Fruit fly (Drosophila melanogaster) whole organism, embryonic: ENCODE results near the gene CG42536.

ENCODE experiments used
- Asciz ChIP-seq: fragments of 200-800 bp; sonication (Bioruptor generic); optimal IDR thresholded peaks from 2 replicates; lab custom pipeline; 2017; ENCODE audit warnings: missing biosample characterization, mild to moderate bottlenecking, missing genetic modification characterization, missing genetic modification reagents
- B-H2 ChIP-seq: fragments of 200-800 bp; sonication (Bioruptor generic); optimal IDR thresholded peaks from 2 replicates; lab custom pipeline; 2018; ENCODE audit warnings: missing biosample characterization, mild to moderate bottlenecking, missing genetic modification characterization
- C15 ChIP-seq: fragments of 200-800 bp; sonication (Bioruptor generic); IDR thresholded peaks from 3 replicates; pipeline ENCODE4 v1.3.6; 2022; ENCODE audit warnings: missing biosample characterization, missing genetic modification characterization
- CG10267 ChIP-seq: fragments of 200-800 bp; sonication (Bioruptor generic); optimal IDR thresholded peaks from 2 replicates; lab custom pipeline; 2018; ENCODE audit warnings: missing biosample characterization, mild to moderate bottlenecking, missing genetic modification characterization, moderate library complexity
- CG10366 ChIP-seq: fragments of 200-800 bp; sonication (Bioruptor generic); IDR thresholded peaks from 2 replicates; pipeline ENCODE4 v1.3.6; 2022; ENCODE audit warnings: missing biosample characterization, missing genetic modification characterization
- CG10462 ChIP-seq: fragments of 200-800 bp; sonication (Bioruptor generic); optimal IDR thresholded peaks from 2 replicates; lab custom pipeline; 2016; ENCODE audit warnings: missing biosample characterization, missing genetic modification characterization
- CG11456 ChIP-seq: fragments of 200-800 bp; sonication (Bioruptor generic); IDR thresholded peaks from 3 replicates; pipeline ENCODE4 v1.3.6; 2022; ENCODE audit warnings: missing biosample characterization, missing genetic modification characterization
- CG11696 ChIP-seq: fragments of 200-800 bp; sonication (Bioruptor generic); IDR thresholded peaks from 2 replicates; pipeline ENCODE4 v1.3.6; 2022; ENCODE audit warnings: missing biosample characterization, missing genetic modification characterization
- CG12104 ChIP-seq: fragments of 200-800 bp; sonication (Bioruptor generic); optimal IDR thresholded peaks from 3 replicates; lab custom pipeline; 2016; ENCODE audit warnings: missing biosample characterization, missing genetic modification characterization
- CG17912 ChIP-seq: fragments of 200-800 bp; sonication (Bioruptor generic); optimal IDR thresholded peaks from 2 replicates; lab custom pipeline; 2018; ENCODE audit warnings: missing biosample characterization, mild to moderate bottlenecking, missing genetic modification characterization
- CG31365 ChIP-seq: fragments of 200-800 bp; sonication (Bioruptor generic); optimal IDR thresholded peaks from 2 replicates; lab custom pipeline; 2018; ENCODE audit warnings: missing biosample characterization, mild to moderate bottlenecking, missing genetic modification characterization
- CG31441 ChIP-seq: fragments of 200-800 bp; sonication (Bioruptor generic); IDR thresholded peaks from 2 replicates; pipeline ENCODE4 v1.3.6; 2022; ENCODE audit warnings: missing biosample characterization, missing genetic modification characterization
- CG32532 ChIP-seq: fragments of 200-800 bp; sonication (Bioruptor generic); IDR thresholded peaks from 2 replicates; pipeline ENCODE4 v1.3.6; 2022; ENCODE audit warnings: missing biosample characterization, missing genetic modification characterization
- CG3838 ChIP-seq: fragments of 200-800 bp; sonication (Bioruptor generic); optimal IDR thresholded peaks from 3 replicates; lab custom pipeline; 2016; ENCODE audit warnings: missing biosample characterization, missing genetic modification characterization
- CG4282 ChIP-seq: fragments of 200-800 bp; sonication (Bioruptor generic); optimal IDR thresholded peaks from 2 replicates; lab custom pipeline; 2016; ENCODE audit warnings: missing biosample characterization, missing genetic modification characterization
- CG4617 ChIP-seq: fragments of 200-800 bp; sonication (Bioruptor generic); optimal IDR thresholded peaks from 3 replicates; lab custom pipeline; 2016; ENCODE audit warnings: missing biosample characterization, missing genetic modification characterization, borderline replicate concordance
- CG7357 ChIP-seq: fragments of 200-800 bp; sonication (Bioruptor generic); IDR thresholded peaks from 3 replicates; pipeline ENCODE4 v1.3.6; 2022; ENCODE audit warnings: missing biosample characterization, missing genetic modification characterization
- CG7556 ChIP-seq: fragments of 200-800 bp; sonication (Bioruptor generic); optimal IDR thresholded peaks from 2 replicates; lab custom pipeline; 2017; ENCODE audit warnings: missing biosample characterization, mild to moderate bottlenecking, missing genetic modification characterization
- CG7786 ChIP-seq: fragments of 200-800 bp; sonication (Bioruptor generic); optimal IDR thresholded peaks from 2 replicates; lab custom pipeline; 2016; ENCODE audit warnings: missing biosample characterization, missing genetic modification characterization
- CG7963 ChIP-seq: fragments of 200-800 bp; sonication (Bioruptor generic); IDR thresholded peaks from 3 replicates; pipeline ENCODE4 v1.3.6; 2022; ENCODE audit warnings: missing biosample characterization, missing genetic modification characterization; ENCODE audit not compliant: partially characterized antibody
- CG8944 ChIP-seq: fragments of 200-800 bp; sonication (Bioruptor generic); optimal IDR thresholded peaks from 3 replicates; lab custom pipeline; 2016; ENCODE audit warnings: missing biosample characterization, missing genetic modification characterization
- CTCF ChIP-seq: fragments of 200-800 bp; sonication (Bioruptor generic); optimal IDR thresholded peaks from 2 replicates; lab custom pipeline; 2017; ENCODE audit warnings: missing biosample characterization, mild to moderate bottlenecking, missing genetic modification characterization, moderate library complexity
- Dip2 ChIP-seq: fragments of 200-800 bp; sonication (Bioruptor generic); IDR thresholded peaks from 2 replicates; pipeline ENCODE4 v1.3.6; 2022; ENCODE audit warnings: missing biosample characterization, missing genetic modification characterization
- ERR ChIP-seq: fragments of 200-800 bp; sonication (Bioruptor generic); optimal IDR thresholded peaks from 2 replicates; lab custom pipeline; 2016; ENCODE audit warnings: missing biosample characterization, missing genetic modification characterization
- Ets65A ChIP-seq: fragments of 200-800 bp; sonication (Bioruptor generic); peaks from one replicate; lab custom pipeline; 2016; ENCODE audit warnings: missing biosample characterization, missing genetic modification characterization
- Hr78 ChIP-seq, 2 experiments: fragments of 200-800 bp in 1 of 2; fragments of >200 bp in 1 of 2; sonication (Bioruptor generic) in 1 of 2; optimal IDR thresholded peaks; 2 replicates each; lab custom pipeline; 2017 to 2019; ENCODE audit warnings: missing biosample characterization in 2 of 2, missing genetic modification characterization in 2 of 2, mild to moderate bottlenecking in 1 of 2, moderate library complexity in 1 of 2
- Kr ChIP-seq: fragments of 200-800 bp; sonication (Bioruptor generic); optimal IDR thresholded peaks from 2 replicates; lab custom pipeline; 2017; ENCODE audit warnings: missing biosample characterization, mild to moderate bottlenecking, missing genetic modification characterization
- Lpt ChIP-seq: fragments of >200 bp; optimal IDR thresholded peaks from 2 replicates; lab custom pipeline; 2018; ENCODE audit warnings: missing biosample characterization, missing genetic modification characterization
- Ravus ChIP-seq: fragments of 200-800 bp; sonication (Bioruptor generic); IDR thresholded peaks from 2 replicates; pipeline ENCODE4 v1.3.6; 2022; ENCODE audit warnings: missing biosample characterization, missing genetic modification characterization
- Sox102F ChIP-seq: fragments of 200-800 bp; sonication (Bioruptor generic); optimal IDR thresholded peaks from 2 replicates; lab custom pipeline; 2018; ENCODE audit warnings: missing biosample characterization, mild to moderate bottlenecking, missing genetic modification characterization, moderate library complexity
- ara ChIP-seq: fragments of 200-800 bp; sonication (Bioruptor generic); IDR thresholded peaks from 2 replicates; pipeline ENCODE4 v1.3.6; 2022; ENCODE audit warnings: missing biosample characterization, missing genetic modification characterization
- bsh ChIP-seq, 2 experiments: fragments of 200-800 bp; sonication (Bioruptor generic); optimal IDR thresholded peaks; 2 replicates each; lab custom pipeline; 2017 to 2018; ENCODE audit warnings: mild to moderate bottlenecking in 2 of 2, missing biosample characterization in 2 of 2, missing genetic modification characterization in 2 of 2, moderate library complexity in 1 of 2
- cg ChIP-seq: fragments of 200-800 bp; sonication (Bioruptor generic); optimal IDR thresholded peaks from 3 replicates; lab custom pipeline; 2019; ENCODE audit warnings: missing biosample characterization, mild to moderate bottlenecking, missing genetic modification characterization, moderate library complexity
- chif ChIP-seq, 2 experiments: fragments of 200-800 bp; sonication (Bioruptor generic); optimal IDR thresholded peaks; 3 replicates each; lab custom pipeline; 2016; ENCODE audit warnings: missing biosample characterization in 2 of 2, missing genetic modification characterization in 2 of 2
- da ChIP-seq: fragments of 200-800 bp; sonication (Bioruptor generic); optimal IDR thresholded peaks from 2 replicates; lab custom pipeline; 2016; ENCODE audit warnings: missing biosample characterization, missing genetic modification characterization
- dimm ChIP-seq: fragments of 200-800 bp; sonication (Bioruptor generic); IDR thresholded peaks from 2 replicates; pipeline ENCODE4 v1.3.6; 2022; ENCODE audit warnings: missing biosample characterization, missing genetic modification characterization
- eyg ChIP-seq: fragments of 200-800 bp; sonication (Bioruptor generic); optimal IDR thresholded peaks from 3 replicates; lab custom pipeline; 2016; ENCODE audit warnings: missing biosample characterization, missing genetic modification characterization
- h ChIP-seq: fragments of >200 bp; optimal IDR thresholded peaks from 2 replicates; lab custom pipeline; 2017
- her ChIP-seq: fragments of 200-800 bp; sonication (Bioruptor generic); optimal IDR thresholded peaks from 2 replicates; lab custom pipeline; 2016; ENCODE audit warnings: missing biosample characterization, missing genetic modification characterization
- inv ChIP-seq: fragments of 200-800 bp; sonication (Bioruptor generic); IDR thresholded peaks from 2 replicates; pipeline ENCODE4 v1.3.6; 2022; ENCODE audit warnings: missing biosample characterization, missing genetic modification characterization; ENCODE audit not compliant: partially characterized antibody
- lbe ChIP-seq: fragments of 200-800 bp; sonication (Bioruptor generic); optimal IDR thresholded peaks from 2 replicates; lab custom pipeline; 2016; ENCODE audit warnings: missing biosample characterization, mild to moderate bottlenecking, missing genetic modification characterization
- oc ChIP-seq: fragments of 200-800 bp; sonication (Bioruptor generic); optimal IDR thresholded peaks from 2 replicates; lab custom pipeline; 2018; ENCODE audit warnings: missing biosample characterization, mild to moderate bottlenecking, missing genetic modification characterization, moderate library complexity
- pzg ChIP-seq: fragments of 200-800 bp; sonication (Bioruptor generic); optimal IDR thresholded peaks from 3 replicates; lab custom pipeline; 2018; ENCODE audit warnings: missing biosample characterization, mild to moderate bottlenecking, missing genetic modification characterization, moderate library complexity
- sc ChIP-seq, 3 experiments: fragments of >200 bp in 2 of 3; fragments of 200-800 bp in 1 of 3; sonication (Bioruptor generic) in 1 of 3; optimal IDR thresholded peaks; 2 replicates in 2 of 3; 3 replicates in 1 of 3; lab custom pipeline; 2017; ENCODE audit warnings: mild to moderate bottlenecking in 1 of 3, missing biosample characterization in 1 of 3, missing genetic modification characterization in 1 of 3, missing genetic modification reagents in 1 of 3
- sima ChIP-seq: fragments of 200-800 bp; sonication (Bioruptor generic); optimal IDR thresholded peaks from 2 replicates; lab custom pipeline; 2016; ENCODE audit warnings: missing biosample characterization, missing genetic modification characterization
- slou ChIP-seq: fragments of 200-800 bp; sonication (Bioruptor generic); optimal IDR thresholded peaks from 3 replicates; lab custom pipeline; 2016; ENCODE audit warnings: missing biosample characterization, missing genetic modification characterization
- ssp ChIP-seq: fragments of 200-800 bp; sonication (Bioruptor generic); IDR thresholded peaks from 2 replicates; pipeline ENCODE4 v1.3.6; 2022; ENCODE audit warnings: missing biosample characterization, missing genetic modification characterization
- tap ChIP-seq: fragments of 200-800 bp; optimal IDR thresholded peaks from 3 replicates; lab custom pipeline; 2019; ENCODE audit warnings: missing biosample characterization, mild to moderate bottlenecking, missing genetic modification characterization, moderate library complexity
- vfl ChIP-seq: fragments of 200-800 bp; sonication (Bioruptor generic); optimal IDR thresholded peaks from 2 replicates; lab custom pipeline; 2016; ENCODE audit warnings: missing biosample characterization, missing genetic modification characterization
- wek ChIP-seq: fragments of 200-800 bp; sonication (Bioruptor generic); optimal IDR thresholded peaks from 3 replicates; lab custom pipeline; 2018; ENCODE audit warnings: missing biosample characterization, mild to moderate bottlenecking, missing genetic modification characterization, moderate library complexity
- z ChIP-seq: fragments of 200-800 bp; sonication (Bioruptor generic); IDR thresholded peaks from 3 replicates; pipeline ENCODE4 v1.3.6; 2022; ENCODE audit warnings: missing biosample characterization, missing genetic modification characterization
- zen2 ChIP-seq: fragments of 200-800 bp; sonication (Bioruptor generic); IDR thresholded peaks from 3 replicates; pipeline ENCODE4 v1.3.6; 2022; ENCODE audit warnings: missing biosample characterization, missing genetic modification characterization; ENCODE audit not compliant: partially characterized antibody

Gene CG42536

DNA sequence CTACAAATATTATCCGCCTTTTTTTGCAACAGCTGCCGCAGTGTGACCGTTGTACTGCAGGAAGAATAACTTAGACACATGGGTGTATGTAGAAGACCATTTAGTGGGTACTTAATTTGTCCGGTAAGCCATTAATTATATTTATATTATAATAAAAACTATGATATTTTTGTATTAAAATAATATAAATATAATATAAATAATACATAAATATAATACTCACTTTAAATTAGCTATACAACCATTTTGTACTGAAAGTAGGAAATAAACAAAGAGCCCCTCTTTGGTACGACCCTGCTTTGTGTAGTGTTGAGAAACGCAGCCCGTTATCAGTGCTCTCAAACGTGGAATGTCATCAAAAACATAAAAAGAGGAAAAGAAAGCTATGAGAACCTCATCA lies 8.0 kb upstream of the CG42536 start, which contains the start of gene Cnep1r2 (continued):
- TF ChIP-seq h (lab: Kevin White, UChicago) (no peak), slou (peak; percentile 89), CG7357 (peak; percentile 89), CTCF (GFP tag; lab: Kevin White, UChicago) (peak; percentile 49), C15 (peak; percentile 66; the same call in 2 of the 3 replicates), Ets65A (GFP tag; lab: Kevin White, UChicago) (peak; percentile 98), Hr78 (GFP tag; optimal IDR thresholded peaks at IDR 0.05; lab: Kevin White, UChicago) (no peak), CG4617 (peak; percentile 94), dimm (GFP tag; lab: Robert Waterston, UW) (peak; percentile 76), ssp (GFP tag; lab: Robert Waterston, UW) (peak; percentile 92), CG10462 (GFP tag; lab: Kevin White, UChicago) (peak; percentile 80), eyg (no peak), CG7556 (GFP tag; lab: Kevin White, UChicago) (peak; percentile 94), da (GFP tag; lab: Kevin White, UChicago) (no peak), CG12104 (GFP tag; lab: Kevin White, UChicago) (peak; percentile 88), bsh (GFP tag; optimal IDR thresholded peaks at IDR 0.05; lab: Kevin White, UChicago) (peak; percentile 83 to 97), Dip2 (GFP tag; lab: Robert Waterston, UW) (no peak), oc (tag; lab: Kevin White, UChicago) (peak; percentile 95), ara (GFP tag; lab: Robert Waterston, UW) (peak; percentile 90), vfl (GFP tag; lab: Kevin White, UChicago) (peak; percentile 60), Sox102F (GFP tag; lab: Kevin White, UChicago) (peak; percentile 96), CG10267 (tag; lab: Kevin White, UChicago) (peak; percentile 99), CG11456 (GFP tag; lab: Robert Waterston, UW) (peak; percentile 93), cg (no peak), chif (GFP tag; optimal IDR thresholded peaks at IDR 0.05; lab: Kevin White, UChicago) (peak; percentile 69 to 72), sima (GFP tag; lab: Kevin White, UChicago) (no peak), Kr (GFP tag; lab: Kevin White, UChicago) (peak; percentile 36), CG8944 (GFP tag; lab: Kevin White, UChicago) (peak; percentile 66), sc (optimal IDR thresholded peaks at IDR 0.05; lab: Kevin White, UChicago) (no peak), sc (GFP tag; optimal IDR thresholded peaks at IDR 0.05; lab: Kevin White, UChicago) (peak; percentile 94), Asciz (GFP tag; lab: Kevin White, UChicago) (peak; percentile 90), CG31365 (tag; lab: Kevin White, UChicago) (no peak), CG10366 (GFP tag; lab: Robert Waterston, UW) (peak; percentile 93), zen2 (GFP tag; lab: Robert Waterston, UW) (no peak), CG7963 (GFP tag; lab: Robert Waterston, UW) (no peak), Ravus (peak; percentile 88), her (GFP tag; lab: Kevin White, UChicago) (peak; percentile 3), CG17912 (GFP tag; lab: Kevin White, UChicago) (peak; percentile 89), ERR (GFP tag; lab: Kevin White, UChicago) (no peak), CG3838 (GFP tag; lab: Kevin White, UChicago) (peak; percentile 79), CG31441 (GFP tag; lab: Robert Waterston, UW) (peak; percentile 98), tap (tag; lab: Kevin White, UChicago) (peak; percentile 91), z (GFP tag; lab: Robert Waterston, UW) (no peak), lbe (GFP tag; lab: Kevin White, UChicago) (peak; percentile 92), pzg (GFP tag; lab: Kevin White, UChicago) (peak; percentile 21), CG11696 (GFP tag; lab: Robert Waterston, UW) (peak; percentile 79), B-H2 (GFP tag; lab: Kevin White, UChicago) (peak; percentile 97), CG7786 (GFP tag; lab: Kevin White, UChicago) (peak; percentile 68), Lpt (GFP tag; lab: Kevin White, UChicago) (no peak), CG4282 (GFP tag; lab: Kevin White, UChicago) (no peak), wek (GFP tag; lab: Kevin White, UChicago) (peak; percentile 8), inv (GFP tag; lab: Robert Waterston, UW) (no peak), CG32532 (peak; percentile 96)
